Fruit fly (Drosophila melanogaster) whole organism, embryonic: ENCODE results near the gene CG12659.

Source experiments
- Asciz ChIP-seq: fragments of 200-800 bp; sonication (Bioruptor generic); optimal IDR thresholded peaks from 2 replicates; lab custom pipeline; 2017; ENCODE audit warnings: missing biosample characterization, mild to moderate bottlenecking, missing genetic modification characterization, missing genetic modification reagents
- CG10267 ChIP-seq: fragments of 200-800 bp; sonication (Bioruptor generic); optimal IDR thresholded peaks from 2 replicates; lab custom pipeline; 2018; ENCODE audit warnings: missing biosample characterization, mild to moderate bottlenecking, missing genetic modification characterization, moderate library complexity
- CG10565 ChIP-seq: fragments of 200-800 bp; sonication (Bioruptor generic); optimal IDR thresholded peaks from 3 replicates; lab custom pipeline; 2016; ENCODE audit warnings: missing biosample characterization, mild to moderate bottlenecking, missing genetic modification characterization
- CG10979 ChIP-seq: fragments of 200-800 bp; sonication (Bioruptor generic); optimal IDR thresholded peaks from 2 replicates; lab custom pipeline; 2018; ENCODE audit warnings: missing biosample characterization, mild to moderate bottlenecking, missing genetic modification characterization, moderate library complexity
- CG12219 ChIP-seq: fragments of 200-800 bp; sonication (Bioruptor generic); optimal IDR thresholded peaks from 3 replicates; lab custom pipeline; 2018; ENCODE audit warnings: missing biosample characterization, mild to moderate bottlenecking, missing genetic modification characterization
- CG12659 ChIP-seq: fragments of 200-800 bp; sonication (Bioruptor generic); optimal IDR thresholded peaks from 3 replicates; lab custom pipeline; 2017; ENCODE audit warnings: mild to moderate bottlenecking, missing biosample characterization, missing genetic modification reagents, missing genetic modification characterization
- CG14710 ChIP-seq: fragments of 200-800 bp; sonication (Bioruptor generic); optimal IDR thresholded peaks from 3 replicates; lab custom pipeline; 2019; ENCODE audit warnings: missing biosample characterization, mild to moderate bottlenecking, missing genetic modification characterization, moderate library complexity
- CG16863 ChIP-seq: fragments of 200-800 bp; sonication (Bioruptor generic); optimal IDR thresholded peaks from 3 replicates; lab custom pipeline; 2016; ENCODE audit warnings: missing biosample characterization, missing genetic modification characterization
- CG17361 ChIP-seq: fragments of 200-800 bp; sonication (Bioruptor generic); IDR thresholded peaks from 3 replicates; pipeline ENCODE4 v1.3.6; 2022; ENCODE audit warnings: missing biosample characterization, missing genetic modification characterization
- CG1832 ChIP-seq: fragments of 200-800 bp; sonication (Bioruptor generic); optimal IDR thresholded peaks from 2 replicates; lab custom pipeline; 2017; ENCODE audit warnings: missing biosample characterization, mild to moderate bottlenecking, missing genetic modification characterization, inconsistent platforms
- CG2889 ChIP-seq: fragments of 200-800 bp; sonication (Bioruptor generic); IDR thresholded peaks from 3 replicates; pipeline ENCODE4 v1.3.6; 2022; ENCODE audit warnings: missing biosample characterization, missing genetic modification characterization
- CG30403 ChIP-seq: fragments of 200-800 bp; sonication (Bioruptor generic); optimal IDR thresholded peaks from 3 replicates; lab custom pipeline; 2016; ENCODE audit warnings: missing biosample characterization, missing genetic modification characterization
- CG30431 ChIP-seq: fragments of 200-800 bp; sonication (Bioruptor generic); optimal IDR thresholded peaks from 2 replicates; lab custom pipeline; 2017; ENCODE audit warnings: missing biosample characterization, missing genetic modification characterization
- CG31388 ChIP-seq: fragments of 200-800 bp; sonication (Bioruptor generic); optimal IDR thresholded peaks from 2 replicates; lab custom pipeline; 2016; ENCODE audit warnings: missing biosample characterization, missing genetic modification characterization
- CG33557 ChIP-seq: fragments of 200-800 bp; sonication (Bioruptor generic); optimal IDR thresholded peaks from 2 replicates; lab custom pipeline; 2019; ENCODE audit warnings: missing biosample characterization, mild to moderate bottlenecking, missing genetic modification characterization, moderate library complexity
- CG3995 ChIP-seq: fragments of 200-800 bp; sonication (Bioruptor generic); optimal IDR thresholded peaks from 3 replicates; lab custom pipeline; 2016; ENCODE audit warnings: missing biosample characterization, missing genetic modification characterization
- CG4360 ChIP-seq: fragments of 200-800 bp; sonication (Bioruptor generic); IDR thresholded peaks from 2 replicates; pipeline ENCODE4 v1.3.6; 2022; ENCODE audit warnings: missing biosample characterization, missing genetic modification characterization
- CG4617 ChIP-seq: fragments of 200-800 bp; sonication (Bioruptor generic); optimal IDR thresholded peaks from 3 replicates; lab custom pipeline; 2016; ENCODE audit warnings: missing biosample characterization, missing genetic modification characterization, borderline replicate concordance
- CG6254 ChIP-seq: fragments of 200-800 bp; sonication (Bioruptor generic); optimal IDR thresholded peaks from 3 replicates; lab custom pipeline; 2017; ENCODE audit warnings: mild to moderate bottlenecking, missing biosample characterization, missing genetic modification reagents, missing genetic modification characterization
- CG6272 ChIP-seq: fragments of 200-800 bp; sonication (Bioruptor generic); IDR thresholded peaks from 2 replicates; pipeline ENCODE4 v1.3.6; 2022; ENCODE audit warnings: missing biosample characterization, missing genetic modification characterization
- CG6765 ChIP-seq: fragments of 200-800 bp; sonication (Bioruptor generic); optimal IDR thresholded peaks from 3 replicates; lab custom pipeline; 2017; ENCODE audit warnings: missing biosample characterization, mild to moderate bottlenecking, missing genetic modification characterization
- CG8924 ChIP-seq: fragments of 200-800 bp; optimal IDR thresholded peaks from 3 replicates; lab custom pipeline; 2019; ENCODE audit warnings: missing biosample characterization, mild to moderate bottlenecking, missing genetic modification characterization, moderate library complexity
- CG9727 ChIP-seq: fragments of 200-800 bp; sonication (Bioruptor generic); optimal IDR thresholded peaks from 3 replicates; lab custom pipeline; 2017; ENCODE audit warnings: missing biosample characterization, mild to moderate bottlenecking, missing genetic modification characterization
- Chrac-16 ChIP-seq: fragments of 200-800 bp; sonication (Bioruptor generic); optimal IDR thresholded peaks from 3 replicates; lab custom pipeline; 2016; ENCODE audit warnings: missing biosample characterization, missing genetic modification characterization
- Gsc ChIP-seq: fragments of 200-800 bp; sonication (Bioruptor generic); IDR thresholded peaks from 2 replicates; pipeline ENCODE4 v1.3.6; 2022; ENCODE audit warnings: missing biosample characterization, missing genetic modification characterization
- Hr3 ChIP-seq: fragments of 200-800 bp; sonication (Bioruptor generic); optimal IDR thresholded peaks from 3 replicates; lab custom pipeline; 2016; ENCODE audit warnings: missing biosample characterization, missing genetic modification characterization
- MTF-1 ChIP-seq: fragments of 200-800 bp; sonication (Bioruptor generic); optimal IDR thresholded peaks from 2 replicates; lab custom pipeline; 2018; ENCODE audit warnings: missing biosample characterization, mild to moderate bottlenecking, missing genetic modification characterization, borderline replicate concordance
- NFAT ChIP-seq: fragments of 200-800 bp; sonication (Bioruptor generic); IDR thresholded peaks from 2 replicates; pipeline ENCODE4 v1.3.6; 2022; ENCODE audit warnings: missing biosample characterization, missing genetic modification characterization
- Nf-YA ChIP-seq: fragments of 200-800 bp; sonication (Bioruptor generic); IDR thresholded peaks from 2 replicates; pipeline ENCODE4 v1.3.6; 2022; ENCODE audit warnings: missing biosample characterization, missing genetic modification characterization
- Ravus ChIP-seq: fragments of 200-800 bp; sonication (Bioruptor generic); IDR thresholded peaks from 2 replicates; pipeline ENCODE4 v1.3.6; 2022; ENCODE audit warnings: missing biosample characterization, missing genetic modification characterization
- Sin3A ChIP-seq: fragments of >200 bp; optimal IDR thresholded peaks from 2 replicates; lab custom pipeline; 2018
- Sry-β ChIP-seq: fragments of 200-800 bp; sonication (Bioruptor generic); optimal IDR thresholded peaks from 2 replicates; lab custom pipeline; 2018; ENCODE audit warnings: missing biosample characterization, mild to moderate bottlenecking, missing genetic modification characterization, moderate library complexity
- chn ChIP-seq: fragments of 200-800 bp; sonication (Bioruptor generic); optimal IDR thresholded peaks from 2 replicates; lab custom pipeline; 2016; ENCODE audit warnings: missing biosample characterization, missing genetic modification characterization
- cwo ChIP-seq: fragments of 200-800 bp; sonication (Bioruptor generic); optimal IDR thresholded peaks from 3 replicates; lab custom pipeline; 2017; ENCODE audit warnings: missing biosample characterization, missing genetic modification characterization, mild to moderate bottlenecking, moderate library complexity, missing genetic modification reagents
- da ChIP-seq: fragments of 200-800 bp; sonication (Bioruptor generic); optimal IDR thresholded peaks from 2 replicates; lab custom pipeline; 2016; ENCODE audit warnings: missing biosample characterization, missing genetic modification characterization
- dan ChIP-seq: fragments of 200-800 bp; sonication (Bioruptor generic); IDR thresholded peaks from 2 replicates; pipeline ENCODE4 v1.3.6; 2022; ENCODE audit warnings: missing biosample characterization, missing genetic modification characterization
- exex ChIP-seq: fragments of 200-800 bp; sonication (Bioruptor generic); optimal IDR thresholded peaks from 4 replicates; lab custom pipeline; 2018; ENCODE audit warnings: missing biosample characterization, mild to moderate bottlenecking, missing genetic modification characterization, moderate library complexity
- gce ChIP-seq: fragments of 200-800 bp; sonication (Bioruptor generic); IDR thresholded peaks from 3 replicates; pipeline ENCODE4 v1.3.6; 2022; ENCODE audit warnings: missing biosample characterization, missing genetic modification characterization
- gsb ChIP-seq: fragments of 200-800 bp; sonication (Bioruptor generic); IDR thresholded peaks from 2 replicates; pipeline ENCODE4 v1.3.6; 2022; ENCODE audit warnings: missing biosample characterization, missing genetic modification characterization
- inv ChIP-seq: fragments of 200-800 bp; sonication (Bioruptor generic); IDR thresholded peaks from 2 replicates; pipeline ENCODE4 v1.3.6; 2022; ENCODE audit warnings: missing biosample characterization, missing genetic modification characterization; ENCODE audit not compliant: partially characterized antibody
- pan ChIP-seq, 4 experiments: fragments of >200 bp in 3 of 4; fragments of 200-800 bp in 1 of 4; sonication (Bioruptor generic) in 1 of 4; optimal IDR thresholded peaks in 3 of 4; IDR thresholded peaks in 1 of 4; 2 replicates each; pipeline versions ENCODE4 v1.3.6 to Lab custom; 2017 to 2022; ENCODE audit warnings: missing biosample characterization in 2 of 4, missing genetic modification characterization in 2 of 4, mixed read lengths in 1 of 4
- pita ChIP-seq: fragments of 200-800 bp; sonication (Bioruptor generic); optimal IDR thresholded peaks from 2 replicates; lab custom pipeline; 2017; ENCODE audit warnings: missing biosample characterization, mild to moderate bottlenecking, missing genetic modification characterization
- ro ChIP-seq: fragments of 200-800 bp; sonication (Bioruptor generic); IDR thresholded peaks from 2 replicates; pipeline ENCODE4 v1.3.6; 2022; ENCODE audit warnings: missing biosample characterization, missing genetic modification characterization
- row ChIP-seq: fragments of 200-800 bp; sonication (Bioruptor generic); IDR thresholded peaks from 3 replicates; pipeline ENCODE4 v1.3.6; 2022; ENCODE audit warnings: missing biosample characterization, missing genetic modification characterization
- sima ChIP-seq: fragments of 200-800 bp; sonication (Bioruptor generic); optimal IDR thresholded peaks from 2 replicates; lab custom pipeline; 2016; ENCODE audit warnings: missing biosample characterization, missing genetic modification characterization
- sisA ChIP-seq: fragments of 200-800 bp; sonication (Bioruptor generic); IDR thresholded peaks from 2 replicates; pipeline ENCODE4 v1.3.6; 2022; ENCODE audit warnings: missing biosample characterization, missing genetic modification characterization
- sqz ChIP-seq: fragments of 200-800 bp; sonication (Bioruptor generic); optimal IDR thresholded peaks from 3 replicates; lab custom pipeline; 2018; ENCODE audit warnings: missing biosample characterization, mild to moderate bottlenecking, missing genetic modification characterization
- sr ChIP-seq: fragments of 200-800 bp; sonication (Bioruptor generic); IDR thresholded peaks from 3 replicates; pipeline ENCODE4 v1.3.6; 2022; ENCODE audit warnings: missing biosample characterization, missing genetic modification characterization
- tio ChIP-seq: fragments of 200-800 bp; sonication (Bioruptor generic); optimal IDR thresholded peaks from 2 replicates; lab custom pipeline; 2017; ENCODE audit warnings: missing biosample characterization, missing genetic modification characterization, inconsistent platforms
- vvl ChIP-seq: fragments of 200-800 bp; sonication (Bioruptor generic); IDR thresholded peaks from 2 replicates; pipeline ENCODE4 v1.3.6; 2022; ENCODE audit warnings: missing biosample characterization, missing genetic modification characterization
- zen ChIP-seq: fragments of 200-800 bp; sonication (Bioruptor generic); optimal IDR thresholded peaks from 3 replicates; lab custom pipeline; 2018; ENCODE audit warnings: missing biosample characterization, mild to moderate bottlenecking, missing genetic modification characterization, moderate library complexity

Gene CG12659

dm6 chrX:8542728-8543127, 48.8 kb downstream of the CG12659 start (continued):
- TF ChIP-seq sima (GFP tag; lab: Kevin White, UChicago) (no peak), CG14710 (no peak), Asciz (peak; percentile 35), dan (GFP tag; lab: Robert Waterston, UW) (no peak), pan (optimal IDR thresholded peaks at IDR 0.05; lab: Kevin White, UChicago) (no peak), pan (GFP tag; optimal IDR thresholded peaks at IDR 0.05 in 1 of 2, IDR thresholded peaks at IDR 0.05 in 1 of 2) (peak in 1 of 2 experiments; percentile 39), CG30431 (GFP tag; lab: Kevin White, UChicago) (no peak), CG6254 (GFP tag; lab: Kevin White, UChicago) (no peak), zen (tag; lab: Kevin White, UChicago) (no peak), Gsc (no peak), sqz (no peak), chn (GFP tag; lab: Kevin White, UChicago) (peak; percentile 14), CG2889 (0 out of 3 replicates have a peak, but pooled peaks have one; percentile 42), sr (GFP tag; lab: Robert Waterston, UW) (no peak), CG10979 (peak; percentile 22), cwo (GFP tag; lab: Kevin White, UChicago) (peak; percentile 14), Ravus (GFP tag; lab: Robert Waterston, UW) (no peak), tio (GFP tag; lab: Kevin White, UChicago) (no peak), CG12659 (peak; percentile 9), Sin3A (lab: Kevin White, UChicago) (no peak), CG10267 (tag; lab: Kevin White, UChicago) (peak; percentile 13), row (GFP tag; lab: Robert Waterston, UW) (peak; percentile 67), Nf-YA (GFP tag; lab: Robert Waterston, UW) (0 out of 2 replicates have a peak, but pooled peaks have one; percentile 25), Sry-β (GFP tag; lab: Kevin White, UChicago) (no peak), vvl (GFP tag; lab: Robert Waterston, UW) (peak; percentile 24; the same call in 1 of the 2 replicates), CG9727 (no peak), CG8924 (tag; lab: Kevin White, UChicago) (peak; percentile 25), gce (no peak), Chrac-16 (GFP tag; lab: Kevin White, UChicago) (no peak), CG12219 (GFP tag; lab: Kevin White, UChicago) (no peak), NFAT (GFP tag; lab: Robert Waterston, UW) (no peak), CG4617 (no peak), da (GFP tag; lab: Kevin White, UChicago) (no peak), Hr3 (GFP tag; lab: Kevin White, UChicago) (peak; percentile 8), sisA (peak; percentile 60), CG6765 (GFP tag; lab: Kevin White, UChicago) (no peak), CG4360 (GFP tag; lab: Robert Waterston, UW) (no peak), CG6272 (GFP tag; lab: Robert Waterston, UW) (no peak), CG17361 (GFP tag; lab: Robert Waterston, UW) (no peak), CG3995 (GFP tag; lab: Kevin White, UChicago) (no peak), inv (GFP tag; lab: Robert Waterston, UW) (no peak), ro (GFP tag; lab: Robert Waterston, UW) (no peak), CG30403 (GFP tag; lab: Kevin White, UChicago) (peak; percentile 33), pita (GFP tag; lab: Kevin White, UChicago) (no peak), exex (tag; lab: Kevin White, UChicago) (no peak), CG31388 (GFP tag; lab: Kevin White, UChicago) (no peak), CG33557 (GFP tag; lab: Kevin White, UChicago) (no peak), MTF-1 (GFP tag; lab: Kevin White, UChicago) (no peak), CG16863 (GFP tag; lab: Kevin White, UChicago) (peak; percentile 10), gsb (GFP tag; lab: Robert Waterston, UW) (no peak), CG10565 (GFP tag; lab: Kevin White, UChicago) (no peak), CG1832 (no peak)
